Fruit fly (Drosophila melanogaster) whole organism, wandering third instar larva: Measurements from ENCODE around the gene Swip-1.

Experiments
- Abd-B ChIP-seq: fragments of >200 bp; optimal IDR thresholded peaks from 2 replicates; lab custom pipeline; 2017; ENCODE audit warnings: missing biosample characterization, missing genetic modification characterization
- CG32264 ChIP-seq: fragments of 200-800 bp; sonication (Bioruptor generic); optimal IDR thresholded peaks from 2 replicates; lab custom pipeline; 2016; ENCODE audit warnings: missing biosample characterization, missing genetic modification characterization
- CG9705 ChIP-seq: fragments of 200-800 bp; sonication (Bioruptor generic); optimal IDR thresholded peaks from 2 replicates; lab custom pipeline; 2018; ENCODE audit warnings: missing biosample characterization, mild to moderate bottlenecking, missing genetic modification characterization
- CrebA ChIP-seq: fragments of 200-800 bp; sonication (Bioruptor generic); optimal IDR thresholded peaks from 2 replicates; lab custom pipeline; 2016; ENCODE audit warnings: missing biosample characterization, mild to moderate bottlenecking, missing genetic modification characterization, borderline replicate concordance
- Dfd ChIP-seq: fragments of >200 bp; optimal IDR thresholded peaks from 2 replicates; lab custom pipeline; 2017; ENCODE audit warnings: missing biosample characterization, missing genetic modification characterization
- Dif ChIP-seq: fragments of 200-275, 200-300 bp; sonication (Bioruptor generic); optimal IDR thresholded peaks from 2 replicates; lab custom pipeline; 2018; ENCODE audit warnings: missing biosample characterization, missing genetic modification characterization; ENCODE audit not compliant: partially characterized antibody
- GATAd ChIP-seq: sonication (Bioruptor generic); optimal IDR thresholded peaks from 2 replicates; lab custom pipeline; 2016; ENCODE audit warnings: missing biosample characterization, missing genetic modification characterization
- HLH106 ChIP-seq: fragments of 200-800 bp; optimal IDR thresholded peaks from 3 replicates; lab custom pipeline; 2019; ENCODE audit warnings: missing biosample characterization, mild to moderate bottlenecking, missing genetic modification characterization, moderate library complexity
- Hnf4 ChIP-seq: fragments of 200-800 bp; sonication (Bioruptor generic); optimal IDR thresholded peaks from 2 replicates; lab custom pipeline; 2016; ENCODE audit warnings: missing biosample characterization, mild to moderate bottlenecking, missing genetic modification characterization
- Hr78 ChIP-seq: fragments of >200 bp; optimal IDR thresholded peaks from 2 replicates; lab custom pipeline; 2017; ENCODE audit warnings: missing biosample characterization, missing genetic modification characterization
- Hr83 ChIP-seq: fragments of 200-300 bp; sonication (Bioruptor generic); optimal IDR thresholded peaks from 2 replicates; lab custom pipeline; 2016; ENCODE audit warnings: missing biosample characterization, mild to moderate bottlenecking, missing genetic modification characterization, moderate library complexity; ENCODE audit not compliant: poor library complexity, severe bottlenecking
- Jra ChIP-seq: sonication (Bioruptor generic); optimal IDR thresholded peaks from 2 replicates; lab custom pipeline; 2016; ENCODE audit warnings: missing biosample characterization, missing genetic modification characterization
- Mio ChIP-seq: sonication (Bioruptor generic); optimal IDR thresholded peaks from 2 replicates; lab custom pipeline; 2016; ENCODE audit warnings: missing biosample characterization, missing genetic modification characterization
- Myc ChIP-seq: fragments of >200 bp; optimal IDR thresholded peaks from 2 replicates; lab custom pipeline; 2017
- N ChIP-seq: fragments of >200 bp; optimal IDR thresholded peaks from 2 replicates; lab custom pipeline; 2018; ENCODE audit warnings: missing biosample characterization, missing external identifiers, missing genetic modification characterization
- OdsH ChIP-seq: fragments of 200-800 bp; sonication (Bioruptor generic); optimal IDR thresholded peaks from 2 replicates; lab custom pipeline; 2016; ENCODE audit warnings: missing biosample characterization, mild to moderate bottlenecking, missing genetic modification characterization
- Rel ChIP-seq, 2 experiments: fragments of 200-800 bp; sonication (Bioruptor generic) in 1 of 2; optimal IDR thresholded peaks; 2 replicates in 1 of 2; 3 replicates in 1 of 2; lab custom pipeline; 2016 to 2019; ENCODE audit warnings: mild to moderate bottlenecking in 2 of 2, missing biosample characterization in 2 of 2, missing genetic modification characterization in 2 of 2, moderate library complexity in 1 of 2
- Sp1 ChIP-seq: fragments of 200-800 bp; sonication (Bioruptor generic); optimal IDR thresholded peaks from 3 replicates; lab custom pipeline; 2019; ENCODE audit warnings: missing biosample characterization, mild to moderate bottlenecking, missing genetic modification characterization, moderate library complexity
- Vsx2 ChIP-seq: fragments of 200-300, 225-300 bp; sonication (Bioruptor generic); optimal IDR thresholded peaks from 2 replicates; lab custom pipeline; 2018; ENCODE audit warnings: missing biosample characterization, missing genetic modification characterization; ENCODE audit not compliant: partially characterized antibody
- br ChIP-seq: fragments of 200-800 bp; sonication (Bioruptor generic); optimal IDR thresholded peaks from 2 replicates; lab custom pipeline; 2016; ENCODE audit warnings: missing biosample characterization, missing genetic modification characterization
- brk ChIP-seq: fragments of 200-800 bp; sonication (Bioruptor generic); optimal IDR thresholded peaks from 2 replicates; lab custom pipeline; 2016; ENCODE audit warnings: missing biosample characterization, mild to moderate bottlenecking, missing genetic modification characterization
- dl ChIP-seq, 2 experiments: fragments of 175-275, 200-275 bp in 1 of 2; fragments of 200-275 bp in 1 of 2; sonication (Bioruptor generic); optimal IDR thresholded peaks; lab custom pipeline; 2018; ENCODE audit warnings: mild to moderate bottlenecking in 2 of 2, missing biosample characterization in 2 of 2, missing genetic modification characterization in 2 of 2, moderate library complexity in 2 of 2; ENCODE audit not compliant: partially characterized antibody in 2 of 2, insufficient read depth in 1 of 2
- dmrt93B ChIP-seq: fragments of 200-800 bp; sonication (Bioruptor generic); optimal IDR thresholded peaks from 2 replicates; lab custom pipeline; 2018; ENCODE audit warnings: missing biosample characterization, mild to moderate bottlenecking, missing genetic modification characterization
- dsf ChIP-seq: sonication (Bioruptor generic); optimal IDR thresholded peaks from 2 replicates; lab custom pipeline; 2016; ENCODE audit warnings: missing biosample characterization, missing genetic modification characterization, borderline replicate concordance
- ey ChIP-seq: fragments of 200-800 bp; sonication (Bioruptor generic); optimal IDR thresholded peaks from 2 replicates; lab custom pipeline; 2016; ENCODE audit warnings: missing biosample characterization, missing genetic modification characterization
- foxo ChIP-seq, 2 experiments: fragments of 200-800 bp; sonication (Bioruptor generic); optimal IDR thresholded peaks; 2 replicates in 1 of 2; 3 replicates in 1 of 2; lab custom pipeline; 2016 to 2017; ENCODE audit warnings: missing biosample characterization in 2 of 2, missing genetic modification characterization in 2 of 2
- fru ChIP-seq: fragments of 200-800 bp; sonication (Bioruptor generic); optimal IDR thresholded peaks from 3 replicates; lab custom pipeline; 2016; ENCODE audit warnings: missing biosample characterization, mild to moderate bottlenecking, missing genetic modification characterization
- h ChIP-seq: fragments of 200-800 bp; sonication (Bioruptor generic); optimal IDR thresholded peaks from 3 replicates; lab custom pipeline; 2016; ENCODE audit warnings: missing biosample characterization, mild to moderate bottlenecking, missing genetic modification characterization
- jim ChIP-seq: fragments of 175-275, 200-325 bp; sonication (Bioruptor generic); optimal IDR thresholded peaks from 2 replicates; lab custom pipeline; 2016; ENCODE audit warnings: missing biosample characterization, mild to moderate bottlenecking, missing genetic modification characterization
- lola ChIP-seq: fragments of >200 bp; optimal IDR thresholded peaks from 2 replicates; lab custom pipeline; 2017; ENCODE audit warnings: missing biosample characterization, missing genetic modification characterization
- pan ChIP-seq: fragments of >200 bp; optimal IDR thresholded peaks from 2 replicates; lab custom pipeline; 2017
- psq ChIP-seq: fragments of 200-800 bp; sonication (Bioruptor generic); optimal IDR thresholded peaks from 3 replicates; lab custom pipeline; 2017; ENCODE audit warnings: missing biosample characterization, mild to moderate bottlenecking, missing genetic modification characterization, moderate library complexity
- rgr ChIP-seq: fragments of 200-800 bp; sonication (Bioruptor generic); optimal IDR thresholded peaks from 3 replicates; lab custom pipeline; 2016; ENCODE audit warnings: missing biosample characterization, mild to moderate bottlenecking, missing genetic modification characterization
- sage ChIP-seq: fragments of 200-800 bp; sonication (Bioruptor generic); optimal IDR thresholded peaks from 2 replicates; lab custom pipeline; 2016; ENCODE audit warnings: missing biosample characterization, mild to moderate bottlenecking, missing genetic modification characterization
- sv ChIP-seq: fragments of 200-800 bp; sonication (Bioruptor generic); optimal IDR thresholded peaks from 3 replicates; lab custom pipeline; 2016; ENCODE audit warnings: missing biosample characterization, missing genetic modification characterization
- tai ChIP-seq: sonication (Bioruptor generic); optimal IDR thresholded peaks from 2 replicates; lab custom pipeline; 2016; ENCODE audit warnings: missing biosample characterization, missing genetic modification characterization
- usp ChIP-seq: fragments of >200 bp; optimal IDR thresholded peaks from 2 replicates; lab custom pipeline; 2017; ENCODE audit warnings: missing biosample characterization, missing genetic modification characterization
- woc ChIP-seq: sonication (Bioruptor generic); optimal IDR thresholded peaks from 2 replicates; lab custom pipeline; 2016; ENCODE audit warnings: missing biosample characterization, mild to moderate bottlenecking, missing genetic modification characterization

The Swip-1 gene

dm6 chr2L:18965367-18966213 lies 21.5 kb downstream of the Swip-1 start:
- no peak for TF ChIP-seq fru (GFP tag; lab: Kevin White, UChicago)
- TF ChIP-seq Hnf4 (GFP tag; lab: Kevin White, UChicago) = no peak
- no peak for TF ChIP-seq GATAd
- TF ChIP-seq N = no peak
- TF ChIP-seq rgr (GFP tag; lab: Kevin White, UChicago) = no peak
- TF ChIP-seq dsf (GFP tag; lab: Kevin White, UChicago) = no peak
- no peak for TF ChIP-seq Vsx2 (GFP tag; lab: Kevin White, UChicago)

- peak; percentile 61 for TF ChIP-seq Hr83 (GFP tag; lab: Kevin White, UChicago)
- peak; percentile 64 for TF ChIP-seq dmrt93B (GFP tag; lab: Kevin White, UChicago)
- no peak for TF ChIP-seq Hr78 (GFP tag; lab: Kevin White, UChicago)
- TF ChIP-seq tai (GFP tag; lab: Kevin White, UChicago) = no peak
- peak in 1 of 2 experiments; percentile 91 for TF ChIP-seq foxo (GFP tag; optimal IDR thresholded peaks at IDR 0.05; lab: Kevin White, UChicago)
- TF ChIP-seq CrebA (GFP tag; lab: Kevin White, UChicago) = no peak
- no peak for TF ChIP-seq Vsx2 (GFP tag; lab: Kevin White, UChicago)
- TF ChIP-seq psq (GFP tag; lab: Kevin White, UChicago) = peak; percentile 87
- no peak for TF ChIP-seq N
- TF ChIP-seq Rel (GFP tag; optimal IDR thresholded peaks at IDR 0.05; lab: Kevin White, UChicago) = peak; percentile 86
- TF ChIP-seq Rel (tag; optimal IDR thresholded peaks at IDR 0.05; lab: Kevin White, UChicago) = peak; percentile 87
- peak; percentile 85 for TF ChIP-seq Sp1 (GFP tag; lab: Kevin White, UChicago)
- no peak for TF ChIP-seq jim
- TF ChIP-seq HLH106 (tag; lab: Kevin White, UChicago) = peak; percentile 88
- TF ChIP-seq CG32264 (GFP tag; lab: Kevin White, UChicago) = peak; percentile 42
- no peak for TF ChIP-seq GATAd
- peak; percentile 73 for TF ChIP-seq Hnf4 (GFP tag; lab: Kevin White, UChicago)
- peak; percentile 81 for TF ChIP-seq fru (GFP tag; lab: Kevin White, UChicago)
- TF ChIP-seq CG9705 (GFP tag; lab: Kevin White, UChicago) = peak; percentile 49
- TF ChIP-seq br (GFP tag; lab: Kevin White, UChicago) = peak; percentile 68
- TF ChIP-seq ey = peak; percentile 61
- no peak for TF ChIP-seq Dif (GFP tag; lab: Kevin White, UChicago)
- no peak for TF ChIP-seq dl (GFP tag; optimal IDR thresholded peaks at IDR 0.05; lab: Kevin White, UChicago; ENCODE audit: insufficient read depth in 1 of 2, partially characterized antibody in 2 of 2)
- no peak for TF ChIP-seq dsf (GFP tag; lab: Kevin White, UChicago)
- TF ChIP-seq rgr (GFP tag; lab: Kevin White, UChicago) = peak; percentile 90
- TF ChIP-seq pan = no peak
- TF ChIP-seq Abd-B (GFP tag; lab: Kevin White, UChicago) = no peak
- TF ChIP-seq sage (GFP tag; lab: Kevin White, UChicago) = peak; percentile 90
- no peak for TF ChIP-seq Jra (GFP tag; lab: Kevin White, UChicago)
- TF ChIP-seq sv = no peak
- TF ChIP-seq lola = no peak
- peak; percentile 88 for TF ChIP-seq h (GFP tag; lab: Kevin White, UChicago)
- TF ChIP-seq brk = peak; percentile 84
- TF ChIP-seq woc = peak; percentile 60
- no peak for TF ChIP-seq Myc (lab: Kevin White, UChicago)
- TF ChIP-seq OdsH (GFP tag; lab: Kevin White, UChicago) = peak; percentile 87
- no peak for TF ChIP-seq usp
- TF ChIP-seq Mio (GFP tag; lab: Kevin White, UChicago) = no peak
- TF ChIP-seq Dfd (GFP tag; lab: Kevin White, UChicago) = no peak
Observed at dm6 chr2L:18957142-18957674, 29.9 kb downstream of the Swip-1 start, which contains the start of gene Bhmt. Gene Bhmt (minus strand): TSS chr2L:18957311.
